Fruit fly (Drosophila melanogaster) whole organism, embryonic: ENCODE data around the gene Pex11c.

Source experiments
- Atf6 ChIP-seq: fragments of 200-800 bp; sonication (Bioruptor generic); IDR thresholded peaks from 2 replicates; pipeline ENCODE4 v1.3.6; 2022; ENCODE audit warnings: missing biosample characterization, missing genetic modification characterization
- CG10147 ChIP-seq: fragments of 200-800 bp; sonication (Bioruptor generic); optimal IDR thresholded peaks from 2 replicates; lab custom pipeline; 2019; ENCODE audit warnings: missing biosample characterization, mild to moderate bottlenecking, missing genetic modification characterization, moderate library complexity
- CG11085 ChIP-seq: fragments of 200-800 bp; sonication (Bioruptor generic); IDR thresholded peaks from 2 replicates; pipeline ENCODE4 v1.3.6; 2022; ENCODE audit warnings: missing biosample characterization, missing genetic modification characterization
- CG13296 ChIP-seq: fragments of 200-800 bp; sonication (Bioruptor generic); optimal IDR thresholded peaks from 3 replicates; lab custom pipeline; 2018; ENCODE audit warnings: missing biosample characterization, mild to moderate bottlenecking, missing genetic modification characterization
- CG1603 ChIP-seq: fragments of 200-800 bp; sonication (Bioruptor generic); optimal IDR thresholded peaks from 2 replicates; lab custom pipeline; 2019; ENCODE audit warnings: missing biosample characterization, mild to moderate bottlenecking, missing genetic modification characterization, moderate library complexity
- CG1647 ChIP-seq: fragments of 200-800 bp; sonication (Bioruptor generic); optimal IDR thresholded peaks from 3 replicates; lab custom pipeline; 2016; ENCODE audit warnings: missing biosample characterization, missing genetic modification characterization
- CG16813 ChIP-seq: fragments of 200-800 bp; sonication (Bioruptor generic); IDR thresholded peaks from 3 replicates; pipeline ENCODE4 v1.3.6; 2022; ENCODE audit warnings: missing biosample characterization, missing genetic modification characterization; ENCODE audit not compliant: partially characterized antibody
- CG17186 ChIP-seq: fragments of 200-800 bp; sonication (Bioruptor generic); optimal IDR thresholded peaks from 3 replicates; lab custom pipeline; 2017; ENCODE audit warnings: missing biosample characterization, missing genetic modification reagents, missing genetic modification characterization
- CG2199 ChIP-seq: fragments of 200-800 bp; sonication (Bioruptor generic); IDR thresholded peaks from 3 replicates; pipeline ENCODE4 v1.3.6; 2022; ENCODE audit warnings: missing biosample characterization, missing genetic modification characterization
- CG2712 ChIP-seq: fragments of 200-800 bp; optimal IDR thresholded peaks from 3 replicates; lab custom pipeline; 2019; ENCODE audit warnings: missing biosample characterization, mild to moderate bottlenecking, missing genetic modification characterization, moderate library complexity
- CG32772 ChIP-seq: fragments of 200-800 bp; sonication (Bioruptor generic); IDR thresholded peaks from 2 replicates; pipeline ENCODE4 v1.3.6; 2022; ENCODE audit warnings: missing biosample characterization, missing genetic modification characterization
- CG3726 ChIP-seq: fragments of 200-800 bp; sonication (Bioruptor generic); IDR thresholded peaks from 3 replicates; pipeline ENCODE4, ENCODE4 v1.3.6; 2022; ENCODE audit warnings: missing biosample characterization, missing genetic modification characterization
- CG4282 ChIP-seq: fragments of 200-800 bp; sonication (Bioruptor generic); optimal IDR thresholded peaks from 2 replicates; lab custom pipeline; 2016; ENCODE audit warnings: missing biosample characterization, missing genetic modification characterization
- CG4820 ChIP-seq: fragments of 200-800 bp; sonication (Bioruptor generic); optimal IDR thresholded peaks from 3 replicates; lab custom pipeline; 2016; ENCODE audit warnings: missing biosample characterization, missing genetic modification characterization
- CG8924 ChIP-seq: fragments of 200-800 bp; optimal IDR thresholded peaks from 3 replicates; lab custom pipeline; 2019; ENCODE audit warnings: missing biosample characterization, mild to moderate bottlenecking, missing genetic modification characterization, moderate library complexity
- CG9215 ChIP-seq: fragments of 200-800 bp; sonication (Bioruptor generic); IDR thresholded peaks from 2 replicates; pipeline ENCODE4 v1.3.6; 2022; ENCODE audit warnings: missing biosample characterization, missing genetic modification characterization
- Doc2 ChIP-seq: fragments of 200-800 bp; sonication (Bioruptor generic); IDR thresholded peaks from 2 replicates; pipeline ENCODE4 v1.3.6; 2022; ENCODE audit warnings: missing biosample characterization, missing genetic modification characterization
- Drgx ChIP-seq: fragments of 200-800 bp; sonication (Bioruptor generic); IDR thresholded peaks from 2 replicates; pipeline ENCODE4 v1.3.6; 2022; ENCODE audit warnings: missing biosample characterization, missing genetic modification characterization
- E2f2 ChIP-seq: fragments of 200-800 bp; sonication (Bioruptor generic); IDR thresholded peaks from 2 replicates; pipeline ENCODE4 v1.3.6; 2022; ENCODE audit warnings: missing biosample characterization, missing genetic modification characterization
- Gug ChIP-seq: fragments of 200-800 bp; sonication (Bioruptor generic); IDR thresholded peaks from 4 replicates; pipeline ENCODE4 v1.3.6; 2022; ENCODE audit warnings: missing biosample characterization, missing genetic modification characterization
- Lpt ChIP-seq: fragments of >200 bp; optimal IDR thresholded peaks from 2 replicates; lab custom pipeline; 2018; ENCODE audit warnings: missing biosample characterization, missing genetic modification characterization
- Med ChIP-seq: fragments of 200-800 bp; sonication (Bioruptor generic); peaks from one replicate; lab custom pipeline; 2016; ENCODE audit warnings: missing biosample characterization, missing genetic modification characterization, mild to moderate bottlenecking, inconsistent platforms, moderate library complexity
- Nf-YB ChIP-seq: fragments of 200-800 bp; sonication (Bioruptor generic); optimal IDR thresholded peaks from 3 replicates; lab custom pipeline; 2019; ENCODE audit warnings: missing biosample characterization, mild to moderate bottlenecking, missing genetic modification characterization, moderate library complexity
- Nf-YC ChIP-seq: fragments of 200-800 bp; optimal IDR thresholded peaks from 3 replicates; lab custom pipeline; 2019; ENCODE audit warnings: missing biosample characterization, mild to moderate bottlenecking, missing genetic modification characterization, moderate library complexity
- Pdp1 ChIP-seq, 2 experiments: fragments of 200-800 bp; sonication (Bioruptor generic); optimal IDR thresholded peaks; 3 replicates each; lab custom pipeline; 2016; ENCODE audit warnings: missing biosample characterization in 2 of 2, missing genetic modification characterization in 2 of 2, mild to moderate bottlenecking in 1 of 2, moderate library complexity in 1 of 2
- Rx ChIP-seq: fragments of 200-800 bp; sonication (Bioruptor generic); IDR thresholded peaks from 2 replicates; pipeline ENCODE4 v1.3.6; 2022; ENCODE audit warnings: missing biosample characterization, missing genetic modification characterization
- Sox100B ChIP-seq: fragments of 200-800 bp; sonication (Bioruptor generic); optimal IDR thresholded peaks from 3 replicates; lab custom pipeline; 2018; ENCODE audit warnings: missing biosample characterization, mild to moderate bottlenecking, missing genetic modification characterization
- br ChIP-seq: fragments of >200 bp; optimal IDR thresholded peaks from 2 replicates; lab custom pipeline; 2017
- btn ChIP-seq: fragments of 200-800 bp; sonication (Bioruptor generic); optimal IDR thresholded peaks from 2 replicates; lab custom pipeline; 2016; ENCODE audit warnings: missing biosample characterization, missing genetic modification characterization
- caup ChIP-seq: fragments of 200-800 bp; sonication (Bioruptor generic); optimal IDR thresholded peaks from 3 replicates; lab custom pipeline; 2017; ENCODE audit warnings: missing biosample characterization, mild to moderate bottlenecking, missing genetic modification characterization, moderate library complexity; ENCODE audit not compliant: severe bottlenecking
- da ChIP-seq: fragments of 200-800 bp; sonication (Bioruptor generic); optimal IDR thresholded peaks from 2 replicates; lab custom pipeline; 2016; ENCODE audit warnings: missing biosample characterization, missing genetic modification characterization
- fu2 ChIP-seq: fragments of 200-800 bp; sonication (Bioruptor generic); optimal IDR thresholded peaks from 2 replicates; lab custom pipeline; 2016; ENCODE audit warnings: missing biosample characterization, missing genetic modification characterization
- grau ChIP-seq: fragments of 200-800 bp; optimal IDR thresholded peaks from 3 replicates; lab custom pipeline; 2019; ENCODE audit warnings: missing biosample characterization, mild to moderate bottlenecking, missing genetic modification characterization, moderate library complexity
- jigr1 ChIP-seq: fragments of 200-800 bp; sonication (Bioruptor generic); IDR thresholded peaks from 3 replicates; pipeline ENCODE4 v1.3.6; 2022; ENCODE audit warnings: missing biosample characterization, missing genetic modification characterization
- lilli ChIP-seq: fragments of 200-800 bp; sonication (Bioruptor generic); optimal IDR thresholded peaks from 3 replicates; lab custom pipeline; 2016; ENCODE audit warnings: missing biosample characterization, missing genetic modification characterization
- lov ChIP-seq, 2 experiments: fragments of 200-800 bp in 1 of 2; fragments of >200 bp in 1 of 2; sonication (Bioruptor generic) in 1 of 2; IDR thresholded peaks in 1 of 2; optimal IDR thresholded peaks in 1 of 2; 2 replicates in 1 of 2; 3 replicates in 1 of 2; pipeline versions ENCODE4 v1.3.6 to Lab custom; 2017 to 2022; ENCODE audit warnings: missing biosample characterization in 1 of 2, missing genetic modification characterization in 1 of 2
- luna ChIP-seq: fragments of 200-800 bp; sonication (Bioruptor generic); optimal IDR thresholded peaks from 2 replicates; lab custom pipeline; 2016; ENCODE audit warnings: missing biosample characterization, missing genetic modification characterization
- maf-S ChIP-seq: fragments of 200-800 bp; sonication (Bioruptor generic); optimal IDR thresholded peaks from 2 replicates; lab custom pipeline; 2016; ENCODE audit warnings: missing biosample characterization, missing genetic modification characterization
- nau ChIP-seq: fragments of 200-800 bp; sonication (Bioruptor generic); optimal IDR thresholded peaks from 3 replicates; lab custom pipeline; 2017; ENCODE audit warnings: missing biosample characterization, mild to moderate bottlenecking, missing genetic modification characterization, missing genetic modification reagents
- pb ChIP-seq: fragments of 200-800 bp; sonication (Bioruptor generic); optimal IDR thresholded peaks from 3 replicates; lab custom pipeline; 2016; ENCODE audit warnings: missing biosample characterization, missing genetic modification characterization
- pita ChIP-seq: fragments of 200-800 bp; sonication (Bioruptor generic); optimal IDR thresholded peaks from 2 replicates; lab custom pipeline; 2017; ENCODE audit warnings: missing biosample characterization, mild to moderate bottlenecking, missing genetic modification characterization
- slbo ChIP-seq: fragments of 200-800 bp; sonication (Bioruptor generic); IDR thresholded peaks from 2 replicates; pipeline ENCODE4 v1.3.6; 2022; ENCODE audit warnings: missing biosample characterization, missing genetic modification characterization
- sr ChIP-seq: fragments of 200-800 bp; sonication (Bioruptor generic); IDR thresholded peaks from 3 replicates; pipeline ENCODE4 v1.3.6; 2022; ENCODE audit warnings: missing biosample characterization, missing genetic modification characterization
- stwl ChIP-seq: fragments of 200-800 bp; sonication (Bioruptor generic); optimal IDR thresholded peaks from 3 replicates; lab custom pipeline; 2018; ENCODE audit warnings: missing biosample characterization, mild to moderate bottlenecking, missing genetic modification characterization, moderate library complexity
- tap ChIP-seq: fragments of 200-800 bp; optimal IDR thresholded peaks from 3 replicates; lab custom pipeline; 2019; ENCODE audit warnings: missing biosample characterization, mild to moderate bottlenecking, missing genetic modification characterization, moderate library complexity
- tin ChIP-seq: fragments of 200-800 bp; sonication (Bioruptor generic); optimal IDR thresholded peaks from 3 replicates; lab custom pipeline; 2016; ENCODE audit warnings: missing biosample characterization, missing genetic modification characterization
- wek ChIP-seq: fragments of 200-800 bp; sonication (Bioruptor generic); optimal IDR thresholded peaks from 3 replicates; lab custom pipeline; 2018; ENCODE audit warnings: missing biosample characterization, mild to moderate bottlenecking, missing genetic modification characterization, moderate library complexity
- wor ChIP-seq: fragments of 200-800 bp; sonication (Bioruptor generic); IDR thresholded peaks from 2 replicates; pipeline ENCODE4 v1.3.6; 2022; ENCODE audit warnings: missing biosample characterization, missing genetic modification characterization

The Pex11c gene

DNA sequence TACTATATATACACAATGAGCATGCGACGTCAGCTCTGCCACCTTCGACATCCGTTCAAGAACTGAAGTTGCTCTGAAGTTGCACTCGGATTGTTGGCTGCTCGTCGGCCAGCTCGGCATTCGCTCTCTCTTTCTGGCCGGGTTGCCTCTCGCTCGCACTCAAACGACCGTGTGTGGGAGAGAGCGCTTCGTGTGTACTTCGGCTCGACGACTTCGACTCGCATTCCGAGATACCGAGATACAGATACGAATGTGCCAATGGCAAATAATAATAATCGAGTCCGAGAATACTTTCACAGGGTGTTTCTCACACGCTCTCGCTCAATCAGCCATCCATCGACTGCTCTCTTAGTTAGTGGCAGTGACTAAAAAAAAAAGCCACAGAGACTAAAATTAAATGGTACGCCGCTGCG, 37.2 kb downstream of the Pex11c start (continued):
- TF ChIP-seq caup (GFP tag; lab: Kevin White, UChicago) (peak; percentile 43), stwl (tag; lab: Kevin White, UChicago) (peak; percentile 6), CG3726 (GFP tag; lab: Robert Waterston, UW) (no peak), lov (optimal IDR thresholded peaks at IDR 0.05; lab: Kevin White, UChicago) (no peak), lov (GFP tag; IDR thresholded peaks at IDR 0.05; lab: Robert Waterston, UW) (0 out of 3 replicates have a peak, but pooled peaks have one; percentile 61), Lpt (GFP tag; lab: Kevin White, UChicago) (no peak), Nf-YB (peak; percentile 97), maf-S (GFP tag; lab: Kevin White, UChicago) (no peak), br (no peak), wek (GFP tag; lab: Kevin White, UChicago) (peak; percentile 36), pb (GFP tag; lab: Kevin White, UChicago) (peak; percentile 37), Gug (GFP tag; lab: Robert Waterston, UW) (no peak), CG32772 (GFP tag; lab: Robert Waterston, UW) (no peak), jigr1 (GFP tag; lab: Robert Waterston, UW) (no peak), Med (GFP tag; lab: Kevin White, UChicago) (peak; percentile 89), grau (tag; lab: Kevin White, UChicago) (peak; percentile 17), tin (GFP tag; lab: Kevin White, UChicago) (no peak), Sox100B (GFP tag; lab: Kevin White, UChicago) (no peak), CG11085 (GFP tag; lab: Robert Waterston, UW) (no peak), tap (tag; lab: Kevin White, UChicago) (no peak), Rx (GFP tag; lab: Robert Waterston, UW) (no peak), lilli (peak; percentile 13), CG4282 (GFP tag; lab: Kevin White, UChicago) (no peak), fu2 (GFP tag; lab: Kevin White, UChicago) (no peak), CG17186 (GFP tag; lab: Kevin White, UChicago) (no peak), nau (no peak), btn (GFP tag; lab: Kevin White, UChicago) (no peak), E2f2 (GFP tag; lab: Robert Waterston, UW) (no peak; the same call in 1 of the 2 replicates), Nf-YC (tag; lab: Kevin White, UChicago) (peak; percentile 98), CG4820 (no peak), CG9215 (no peak), CG13296 (GFP tag; lab: Kevin White, UChicago) (peak; percentile 19), slbo (GFP tag; lab: Robert Waterston, UW) (no peak), CG2712 (peak; percentile 45), CG1647 (GFP tag; lab: Kevin White, UChicago) (no peak), pita (GFP tag; lab: Kevin White, UChicago) (no peak), CG8924 (tag; lab: Kevin White, UChicago) (peak; percentile 49), CG16813 (GFP tag; lab: Robert Waterston, UW) (no peak), CG2199 (GFP tag; lab: Robert Waterston, UW) (peak; percentile 81; the same call in 1 of the 3 replicates), Doc2 (GFP tag; lab: Robert Waterston, UW) (no peak), Atf6 (GFP tag; lab: Robert Waterston, UW) (no peak), da (no peak), wor (GFP tag; lab: Robert Waterston, UW) (no peak)
- TF ChIP-seq, all 482 proteins: peak for 175

DNA sequence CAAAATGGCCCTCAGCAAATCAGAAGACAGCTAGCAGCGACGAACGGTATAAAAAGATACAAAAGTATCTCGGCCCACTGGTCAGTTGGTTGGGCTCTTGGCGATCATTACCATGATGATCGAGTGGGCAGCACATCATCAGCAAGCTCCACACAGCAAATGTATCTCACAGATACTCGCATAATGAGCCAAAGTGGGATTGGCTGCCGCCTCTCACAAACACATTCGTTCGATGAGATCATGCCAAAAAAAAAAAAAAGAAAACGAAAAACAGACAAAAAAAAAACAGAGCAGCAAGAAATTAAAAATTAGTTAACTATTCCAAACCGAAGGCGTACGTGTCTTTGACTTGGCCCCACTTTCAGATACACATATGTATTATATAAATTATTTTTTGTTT, 38.0 kb downstream of the Pex11c start:
- TF ChIP-seq Nf-YB (peak; percentile 73), lov (optimal IDR thresholded peaks at IDR 0.05; lab: Kevin White, UChicago) (no peak), lov (GFP tag; IDR thresholded peaks at IDR 0.05; lab: Robert Waterston, UW) (0 out of 3 replicates have a peak, but pooled peaks have one; percentile 15), CG10147 (GFP tag; lab: Kevin White, UChicago) (no peak), Drgx (GFP tag; lab: Robert Waterston, UW) (0 out of 2 replicates have a peak, but pooled peaks have one; percentile 21), sr (GFP tag; lab: Robert Waterston, UW) (peak; percentile 67; the same call in 2 of the 3 replicates), CG1603 (tag; lab: Kevin White, UChicago) (no peak), Nf-YC (tag; lab: Kevin White, UChicago) (peak; percentile 83), luna (GFP tag; lab: Kevin White, UChicago) (no peak), Pdp1 (GFP tag; optimal IDR thresholded peaks at IDR 0.05; lab: Kevin White, UChicago) (peak in 1 of 2 experiments; percentile 16)
- TF ChIP-seq, all 482 proteins: peak for 6
